Worm (Caenorhabditis elegans): Measurements from ENCODE around the gene C06E4.1.

- TF ChIP-seq ceh-79 (tag; optimal IDR thresholded peaks at IDR 0.05) (no peak), tbp1 (GFP tag; optimal IDR thresholded peaks at IDR 0.05) (no peak), ama-1 (optimal IDR thresholded peaks at IDR 0.05) (no peak), ama-1 (GFP tag; optimal IDR thresholded peaks at IDR 0.05) (no peak), snpc-4 (GFP tag; optimal IDR thresholded peaks at IDR 0.05) (no peak), snpc-4 (tag; optimal IDR thresholded peaks at IDR 0.05) (no peak), aptf-3 (GFP tag; IDR thresholded peaks at IDR 0.05) (no peak), bed-2 (GFP tag; IDR thresholded peaks at IDR 0.05) (no peak), ztf-18 (tag; optimal IDR thresholded peaks at IDR 0.05) (no peak), mxl-1 (tag; optimal IDR thresholded peaks at IDR 0.05) (no peak), ets-4 (GFP tag; optimal IDR thresholded peaks at IDR 0.05) (no peak), nfyb-1 (GFP tag; IDR thresholded peaks at IDR 0.05) (no peak), nfya-1 (tag; optimal IDR thresholded peaks at IDR 0.05; ENCODE audit: borderline replicate concordance, insufficient read depth) (no peak)
Observed at ce11 chrIV:7313397-7313910, 30.4 kb downstream of the C06E4.1 start, which contains the start of gene rps-8.
